Fruit fly (Drosophila melanogaster) whole organism, embryonic: ENCODE data around the gene CG5516.

ENCODE experiments used
- B-H1 ChIP-seq: fragments of 200-800 bp; sonication (Bioruptor generic); IDR thresholded peaks from 3 replicates; pipeline ENCODE4 v1.3.6; 2022; ENCODE audit warnings: missing biosample characterization, missing genetic modification characterization
- BEAF-32 ChIP-seq: fragments of 200-800 bp; sonication (Bioruptor generic); optimal IDR thresholded peaks from 3 replicates; lab custom pipeline; 2017; ENCODE audit warnings: missing biosample characterization, missing genetic modification characterization, mild to moderate bottlenecking, moderate library complexity, missing genetic modification reagents
- CG10209 ChIP-seq: fragments of 200-800 bp; sonication (Bioruptor generic); optimal IDR thresholded peaks from 3 replicates; lab custom pipeline; 2017; ENCODE audit warnings: missing biosample characterization, mild to moderate bottlenecking, missing genetic modification characterization, missing genetic modification reagents
- CG11085 ChIP-seq: fragments of 200-800 bp; sonication (Bioruptor generic); IDR thresholded peaks from 2 replicates; pipeline ENCODE4 v1.3.6; 2022; ENCODE audit warnings: missing biosample characterization, missing genetic modification characterization
- CG11456 ChIP-seq: fragments of 200-800 bp; sonication (Bioruptor generic); IDR thresholded peaks from 3 replicates; pipeline ENCODE4 v1.3.6; 2022; ENCODE audit warnings: missing biosample characterization, missing genetic modification characterization
- CG12104 ChIP-seq: fragments of 200-800 bp; sonication (Bioruptor generic); optimal IDR thresholded peaks from 3 replicates; lab custom pipeline; 2016; ENCODE audit warnings: missing biosample characterization, missing genetic modification characterization
- CG12391 ChIP-seq: fragments of 200-800 bp; sonication (Bioruptor generic); optimal IDR thresholded peaks from 3 replicates; lab custom pipeline; 2018; ENCODE audit warnings: missing biosample characterization, mild to moderate bottlenecking, missing genetic modification characterization, moderate library complexity
- CG14710 ChIP-seq: fragments of 200-800 bp; sonication (Bioruptor generic); optimal IDR thresholded peaks from 3 replicates; lab custom pipeline; 2019; ENCODE audit warnings: missing biosample characterization, mild to moderate bottlenecking, missing genetic modification characterization, moderate library complexity
- CG1602 ChIP-seq: fragments of 200-800 bp; sonication (Bioruptor generic); optimal IDR thresholded peaks from 3 replicates; lab custom pipeline; 2016; ENCODE audit warnings: missing biosample characterization, missing genetic modification characterization
- CG1603 ChIP-seq: fragments of 200-800 bp; sonication (Bioruptor generic); optimal IDR thresholded peaks from 2 replicates; lab custom pipeline; 2019; ENCODE audit warnings: missing biosample characterization, mild to moderate bottlenecking, missing genetic modification characterization, moderate library complexity
- CG17328 ChIP-seq: fragments of 200-800 bp; sonication (Bioruptor generic); IDR thresholded peaks from 2 replicates; pipeline ENCODE4 v1.3.6; 2022; ENCODE audit warnings: missing biosample characterization, missing genetic modification characterization
- CG17359 ChIP-seq: fragments of 200-800 bp; sonication (Bioruptor generic); optimal IDR thresholded peaks from 3 replicates; lab custom pipeline; 2018; ENCODE audit warnings: missing biosample characterization, mild to moderate bottlenecking, missing genetic modification characterization, moderate library complexity
- CG17361 ChIP-seq: fragments of 200-800 bp; sonication (Bioruptor generic); IDR thresholded peaks from 3 replicates; pipeline ENCODE4 v1.3.6; 2022; ENCODE audit warnings: missing biosample characterization, missing genetic modification characterization
- CG18619 ChIP-seq: fragments of 200-800 bp; sonication (Bioruptor generic); optimal IDR thresholded peaks from 3 replicates; lab custom pipeline; 2017; ENCODE audit warnings: missing biosample characterization, mild to moderate bottlenecking, missing genetic modification characterization
- CG2202 ChIP-seq: fragments of 200-800 bp; sonication (Bioruptor generic); optimal IDR thresholded peaks from 2 replicates; lab custom pipeline; 2018; ENCODE audit warnings: missing biosample characterization, mild to moderate bottlenecking, missing genetic modification characterization
- CG30431 ChIP-seq: fragments of 200-800 bp; sonication (Bioruptor generic); optimal IDR thresholded peaks from 2 replicates; lab custom pipeline; 2017; ENCODE audit warnings: missing biosample characterization, missing genetic modification characterization
- CG32767 ChIP-seq: fragments of 200-800 bp; sonication (Bioruptor generic); IDR thresholded peaks from 2 replicates; pipeline ENCODE4 v1.3.6; 2022; ENCODE audit warnings: missing biosample characterization, missing genetic modification characterization
- CG6254 ChIP-seq: fragments of 200-800 bp; sonication (Bioruptor generic); optimal IDR thresholded peaks from 3 replicates; lab custom pipeline; 2017; ENCODE audit warnings: mild to moderate bottlenecking, missing biosample characterization, missing genetic modification reagents, missing genetic modification characterization
- CG7839 ChIP-seq: fragments of 200-800 bp; sonication (Bioruptor generic); optimal IDR thresholded peaks from 3 replicates; lab custom pipeline; 2018; ENCODE audit warnings: missing biosample characterization, mild to moderate bottlenecking, missing genetic modification characterization, moderate library complexity
- CG9437 ChIP-seq: fragments of 200-800 bp; sonication (Bioruptor generic); optimal IDR thresholded peaks from 2 replicates; lab custom pipeline; 2018; ENCODE audit warnings: missing biosample characterization, mild to moderate bottlenecking, missing genetic modification characterization
- CG9817 ChIP-seq: fragments of 200-800 bp; sonication (Bioruptor generic); optimal IDR thresholded peaks from 2 replicates; lab custom pipeline; 2018; ENCODE audit warnings: missing biosample characterization, mild to moderate bottlenecking, missing genetic modification characterization, moderate library complexity
- Dll ChIP-seq: fragments of 200-800 bp; sonication (Bioruptor generic); IDR thresholded peaks from 4 replicates; pipeline ENCODE4 v1.3.6; 2022; ENCODE audit warnings: missing biosample characterization, missing genetic modification characterization; ENCODE audit not compliant: partially characterized antibody
- Drgx ChIP-seq: fragments of 200-800 bp; sonication (Bioruptor generic); IDR thresholded peaks from 2 replicates; pipeline ENCODE4 v1.3.6; 2022; ENCODE audit warnings: missing biosample characterization, missing genetic modification characterization
- Gug ChIP-seq: fragments of 200-800 bp; sonication (Bioruptor generic); IDR thresholded peaks from 4 replicates; pipeline ENCODE4 v1.3.6; 2022; ENCODE audit warnings: missing biosample characterization, missing genetic modification characterization
- MESR4 ChIP-seq: fragments of 200-800 bp; sonication (Bioruptor generic); optimal IDR thresholded peaks from 2 replicates; lab custom pipeline; 2018; ENCODE audit warnings: missing biosample characterization, mild to moderate bottlenecking, missing genetic modification characterization, moderate library complexity
- Pdp1 ChIP-seq, 2 experiments: fragments of 200-800 bp; sonication (Bioruptor generic); optimal IDR thresholded peaks; 3 replicates each; lab custom pipeline; 2016; ENCODE audit warnings: missing biosample characterization in 2 of 2, missing genetic modification characterization in 2 of 2, mild to moderate bottlenecking in 1 of 2, moderate library complexity in 1 of 2
- Tbp ChIP-seq: fragments of >200 bp; optimal IDR thresholded peaks from 2 replicates; lab custom pipeline; 2018; ENCODE audit warnings: missing biosample characterization, missing genetic modification characterization
- ab ChIP-seq: fragments of 200-800 bp; sonication (Bioruptor generic); optimal IDR thresholded peaks from 2 replicates; lab custom pipeline; 2016; ENCODE audit warnings: missing biosample characterization, missing genetic modification characterization
- al ChIP-seq: fragments of 200-800 bp; sonication (Bioruptor generic); IDR thresholded peaks from 2 replicates; pipeline ENCODE4 v1.3.6; 2022; ENCODE audit warnings: missing biosample characterization, missing genetic modification characterization
- ap ChIP-seq: fragments of 200-800 bp; sonication (Bioruptor generic); IDR thresholded peaks from 2 replicates; pipeline ENCODE4 v1.3.6; 2022; ENCODE audit warnings: missing biosample characterization, missing genetic modification characterization
- bigmax ChIP-seq: fragments of 200-800 bp; sonication (Bioruptor generic); optimal IDR thresholded peaks from 2 replicates; lab custom pipeline; 2018; ENCODE audit warnings: missing biosample characterization, mild to moderate bottlenecking, missing genetic modification characterization
- eve ChIP-seq, 2 experiments: fragments of >200 bp; optimal IDR thresholded peaks; 2 replicates each; lab custom pipeline; 2017; ENCODE audit warnings: missing biosample characterization in 2 of 2, missing genetic modification characterization in 2 of 2
- gcm2 ChIP-seq: fragments of 200-800 bp; sonication (Bioruptor generic); optimal IDR thresholded peaks from 2 replicates; lab custom pipeline; 2016; ENCODE audit warnings: missing biosample characterization, missing genetic modification characterization
- otp ChIP-seq: fragments of 200-800 bp; sonication (Bioruptor generic); IDR thresholded peaks from 3 replicates; pipeline ENCODE4, ENCODE4 v1.3.6; 2022; ENCODE audit warnings: missing biosample characterization, missing genetic modification characterization
- ranshi ChIP-seq: fragments of 200-800 bp; sonication (Bioruptor generic); IDR thresholded peaks from 2 replicates; pipeline ENCODE4 v1.3.6; 2022; ENCODE audit warnings: missing biosample characterization, missing genetic modification characterization
- schlank ChIP-seq: fragments of 200-800 bp; sonication (Bioruptor generic); optimal IDR thresholded peaks from 2 replicates; lab custom pipeline; 2018; ENCODE audit warnings: missing biosample characterization, mild to moderate bottlenecking, missing genetic modification characterization
- sisA ChIP-seq: fragments of 200-800 bp; sonication (Bioruptor generic); IDR thresholded peaks from 2 replicates; pipeline ENCODE4 v1.3.6; 2022; ENCODE audit warnings: missing biosample characterization, missing genetic modification characterization
- ttk ChIP-seq: fragments of 200-800 bp; sonication (Bioruptor generic); IDR thresholded peaks from 2 replicates; pipeline ENCODE4 v2.1.2; 2022; ENCODE audit warnings: missing biosample characterization, missing genetic modification characterization
- unc-4 ChIP-seq: fragments of 200-800 bp; sonication (Bioruptor generic); IDR thresholded peaks from 2 replicates; pipeline ENCODE4 v1.3.6; 2022; ENCODE audit warnings: missing biosample characterization, missing genetic modification characterization; ENCODE audit not compliant: partially characterized antibody
- wek ChIP-seq: fragments of 200-800 bp; sonication (Bioruptor generic); optimal IDR thresholded peaks from 3 replicates; lab custom pipeline; 2018; ENCODE audit warnings: missing biosample characterization, mild to moderate bottlenecking, missing genetic modification characterization, moderate library complexity
- zen2 ChIP-seq: fragments of 200-800 bp; sonication (Bioruptor generic); IDR thresholded peaks from 3 replicates; pipeline ENCODE4 v1.3.6; 2022; ENCODE audit warnings: missing biosample characterization, missing genetic modification characterization; ENCODE audit not compliant: partially characterized antibody
- zfh2 ChIP-seq: fragments of 200-800 bp; sonication (Bioruptor generic); optimal IDR thresholded peaks from 2 replicates; lab custom pipeline; 2016; ENCODE audit warnings: missing biosample characterization, missing genetic modification characterization

Gene CG5516

DNA sequence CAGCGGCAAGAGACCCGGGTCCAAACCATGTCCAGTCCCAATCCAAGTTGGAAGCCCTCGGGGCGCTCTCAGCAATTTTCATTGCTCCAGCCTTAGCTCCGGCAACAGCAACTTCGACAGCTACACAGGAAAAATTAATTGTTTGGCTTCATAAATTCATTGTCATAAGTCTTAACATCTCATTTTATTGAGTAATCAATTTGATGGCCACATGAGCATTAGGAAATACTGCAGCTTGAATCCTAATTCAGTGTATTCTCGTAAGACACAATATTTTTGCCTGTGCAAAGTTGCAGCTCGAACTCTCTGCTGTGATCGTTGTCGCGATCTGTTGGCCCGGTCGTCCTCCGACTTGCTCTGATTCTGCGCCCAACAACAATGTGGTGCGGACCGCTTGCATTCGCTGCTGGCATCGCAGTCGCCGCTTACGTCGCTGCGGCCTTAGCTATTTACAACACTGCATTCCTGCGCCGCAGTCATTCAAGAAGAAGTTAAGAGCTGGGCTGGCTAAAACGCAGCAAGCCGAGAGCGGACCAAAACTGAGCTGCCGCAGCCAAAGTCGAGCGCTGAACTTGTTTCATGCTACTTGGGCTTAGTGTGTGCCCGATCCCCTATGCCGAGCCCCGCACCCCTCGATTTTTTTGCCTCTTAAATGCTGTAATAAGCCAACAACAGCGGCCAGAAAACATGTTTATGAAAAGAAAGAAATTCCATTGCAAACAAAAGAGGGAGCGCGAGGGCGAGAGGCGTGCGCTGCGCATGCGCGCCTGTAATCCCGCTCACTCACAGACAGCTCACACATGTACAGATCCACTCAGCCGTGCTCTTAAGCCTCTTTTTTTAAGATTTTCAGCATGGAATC, 44.1 kb upstream of the CG5516 start (continued):
- TF ChIP-seq otp (0 out of 3 replicates have a peak, but pooled peaks have one; percentile 33), CG12104 (no peak), CG10209 (GFP tag; lab: Kevin White, UChicago) (no peak), gcm2 (GFP tag; lab: Kevin White, UChicago) (no peak), CG17328 (GFP tag; lab: Robert Waterston, UW) (no peak), zfh2 (GFP tag; lab: Kevin White, UChicago) (no peak), CG6254 (no peak), eve (GFP tag; optimal IDR thresholded peaks at IDR 0.05; lab: Kevin White, UChicago) (no peak), ranshi (GFP tag; lab: Robert Waterston, UW) (no peak), CG7839 (tag; lab: Kevin White, UChicago) (no peak), al (GFP tag; lab: Robert Waterston, UW) (no peak), B-H1 (GFP tag; lab: Robert Waterston, UW) (no peak), unc-4 (GFP tag; lab: Robert Waterston, UW) (no peak), wek (GFP tag; lab: Kevin White, UChicago) (no peak), CG1603 (no peak), CG1602 (GFP tag; lab: Kevin White, UChicago) (peak; percentile 36), MESR4 (GFP tag; lab: Kevin White, UChicago) (no peak), CG18619 (GFP tag; lab: Kevin White, UChicago) (no peak), CG9817 (tag; lab: Kevin White, UChicago) (no peak), Tbp (GFP tag; lab: Kevin White, UChicago) (no peak), bigmax (GFP tag; lab: Kevin White, UChicago) (no peak), Pdp1 (GFP tag; optimal IDR thresholded peaks at IDR 0.05; lab: Kevin White, UChicago) (peak in 1 of 2 experiments; percentile 53), zen2 (GFP tag; lab: Robert Waterston, UW) (no peak), CG14710 (tag; lab: Kevin White, UChicago) (no peak), CG17359 (tag; lab: Kevin White, UChicago) (no peak), CG11456 (GFP tag; lab: Robert Waterston, UW) (no peak), CG11085 (GFP tag; lab: Robert Waterston, UW) (no peak), CG2202 (tag; lab: Kevin White, UChicago) (peak; percentile 18), CG17361 (GFP tag; lab: Robert Waterston, UW) (no peak), CG32767 (GFP tag; lab: Robert Waterston, UW) (no peak), ttk (GFP tag; lab: Robert Waterston, UW) (no peak), ab (GFP tag; lab: Kevin White, UChicago) (no peak), Drgx (GFP tag; lab: Robert Waterston, UW) (peak; percentile 96), sisA (no peak), schlank (tag; lab: Kevin White, UChicago) (no peak), CG30431 (peak; percentile 33), CG12391 (no peak), Dll (GFP tag; lab: Robert Waterston, UW) (0 out of 4 replicates have a peak, but pooled peaks have one; percentile 26), ap (GFP tag; lab: Robert Waterston, UW) (0 out of 2 replicates have a peak, but pooled peaks have one; percentile 16), Gug (GFP tag; lab: Robert Waterston, UW) (no peak), BEAF-32 (GFP tag; lab: Kevin White, UChicago) (no peak), CG9437 (no peak)
